Fruit fly (Drosophila melanogaster): ENCODE results near the gene Hers.
"Not testable (repeated sequence)": the region's sequence is repeated elsewhere in the genome, so short reads cannot be mapped to it uniquely, and the experiment has no call there.

- not testable (repeated sequence) for TF ChIP-seq CG7271 (tag; optimal IDR thresholded peaks at IDR 0.05); Hr39 (optimal IDR thresholded peaks at IDR 0.05); kay (GFP tag; optimal IDR thresholded peaks at IDR 0.05); CG32532 (GFP tag; IDR thresholded peaks at IDR 0.05); CG6791 (GFP tag; IDR thresholded peaks at IDR 0.05; ENCODE audit: partially characterized antibody); ci (GFP tag; IDR thresholded peaks at IDR 0.05); CG17612 (GFP tag; IDR thresholded peaks at IDR 0.05); CG6272 (GFP tag; IDR thresholded peaks at IDR 0.05); HLH3B (GFP tag; IDR thresholded peaks at IDR 0.05); C15 (GFP tag; IDR thresholded peaks at IDR 0.05); gsb (GFP tag; IDR thresholded peaks at IDR 0.05); grau (tag; optimal IDR thresholded peaks at IDR 0.05); Hsf (GFP tag; optimal IDR thresholded peaks at IDR 0.05)
These were observed 68.2 kb downstream of the Hers start, which contains the start of gene CG45490 for dm6 chrX:19934194-19934593.
